Fruit fly (Drosophila melanogaster) whole organism, prepupa: ENCODE measurements around the gene IA-2.

Experiments used
- CG1621 ChIP-seq: fragments of 200-800 bp; sonication (Bioruptor generic); optimal IDR thresholded peaks from 3 replicates; lab custom pipeline; 2018; ENCODE audit warnings: missing biosample characterization, mild to moderate bottlenecking, missing genetic modification characterization
- Ets21C ChIP-seq: fragments of 200-800 bp; sonication (Bioruptor generic); optimal IDR thresholded peaks from 3 replicates; lab custom pipeline; 2016; ENCODE audit warnings: missing biosample characterization, missing genetic modification characterization
- Hr38 ChIP-seq: sonication (Bioruptor generic); optimal IDR thresholded peaks from 2 replicates; lab custom pipeline; 2016; ENCODE audit warnings: missing biosample characterization, missing genetic modification characterization
- pdm3 ChIP-seq: fragments of 200-800 bp; sonication (Bioruptor generic); optimal IDR thresholded peaks from 3 replicates; lab custom pipeline; 2016; ENCODE audit warnings: missing biosample characterization, missing genetic modification characterization

DNA sequence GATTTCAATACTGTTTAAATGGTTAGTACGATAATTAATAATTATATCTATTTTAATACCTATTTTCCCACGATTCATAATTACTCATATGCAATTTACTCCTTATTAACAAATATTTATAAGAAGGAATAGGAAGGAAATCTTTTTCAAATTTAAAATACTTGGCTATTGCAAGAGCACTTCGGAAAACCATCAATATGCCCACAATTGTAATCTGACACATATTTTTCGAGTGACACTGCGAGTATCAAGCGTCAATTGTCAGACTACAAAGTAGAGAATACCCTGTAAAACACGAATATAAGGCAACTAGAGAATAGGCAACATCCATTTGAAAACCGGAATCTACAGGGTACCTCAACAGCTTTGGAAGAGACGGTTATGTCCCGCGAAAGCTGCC, 574 bp upstream of the IA-2 start:
- TF ChIP-seq Hr38 (no peak), Ets21C (GFP tag; lab: Kevin White, UChicago) (no peak), pdm3 (no peak), CG1621 (tag; lab: Kevin White, UChicago) (no peak)
